Fruit fly (Drosophila melanogaster): ENCODE measurements around the gene CG5160.

DNA sequence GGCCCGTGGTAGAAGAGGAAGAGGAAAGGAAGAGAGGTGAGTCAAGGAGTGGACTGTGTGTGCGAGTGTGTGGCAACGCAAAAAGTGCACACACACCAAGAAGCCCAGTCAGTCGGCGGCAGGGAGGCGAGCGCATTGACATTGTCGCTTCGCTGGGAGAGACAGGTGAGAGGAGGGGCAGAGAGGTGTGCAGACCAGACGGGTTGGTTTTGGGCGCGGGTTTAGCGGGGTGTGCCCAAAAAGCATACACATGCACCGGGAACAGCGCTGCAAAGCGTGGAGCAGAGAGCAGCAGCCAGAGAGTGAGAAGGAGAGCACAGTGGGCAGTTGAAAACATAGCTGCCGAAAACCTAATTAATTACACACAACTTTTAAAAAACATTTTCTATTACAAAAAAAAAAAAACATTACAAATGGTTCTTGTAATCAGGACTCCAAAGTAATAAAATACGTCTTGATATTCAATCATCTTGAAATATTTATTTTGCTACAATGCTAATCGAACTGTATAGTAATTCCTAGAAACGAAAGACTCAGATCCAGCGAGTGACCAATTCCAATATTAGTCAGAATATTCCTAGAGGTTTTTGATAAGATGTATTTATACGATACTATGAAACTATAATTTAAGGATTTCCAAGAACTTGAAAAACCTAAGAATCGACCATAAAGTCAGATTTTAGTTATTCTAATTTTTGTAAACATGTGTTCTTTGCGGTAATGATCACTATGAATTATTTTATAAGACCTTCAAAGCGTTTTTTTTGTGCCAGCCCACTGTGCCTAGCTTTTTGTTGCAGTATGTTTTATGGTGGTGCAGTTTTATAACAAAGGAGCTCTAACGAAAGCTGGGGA lies 24.1 kb upstream of the CG5160 start:
- TF ChIP-seq usp (GFP tag; optimal IDR thresholded peaks at IDR 0.05) (no peak), CG8478 (optimal IDR thresholded peaks at IDR 0.05) (no peak)

Measured in whole organism.